Fruit fly (Drosophila melanogaster): Measurements from ENCODE around the gene Mat89Ba.
A peak's percentile ranks its signal among the peaks of the same experiment; 100 is the strongest.

The Mat89Ba gene

DNA sequence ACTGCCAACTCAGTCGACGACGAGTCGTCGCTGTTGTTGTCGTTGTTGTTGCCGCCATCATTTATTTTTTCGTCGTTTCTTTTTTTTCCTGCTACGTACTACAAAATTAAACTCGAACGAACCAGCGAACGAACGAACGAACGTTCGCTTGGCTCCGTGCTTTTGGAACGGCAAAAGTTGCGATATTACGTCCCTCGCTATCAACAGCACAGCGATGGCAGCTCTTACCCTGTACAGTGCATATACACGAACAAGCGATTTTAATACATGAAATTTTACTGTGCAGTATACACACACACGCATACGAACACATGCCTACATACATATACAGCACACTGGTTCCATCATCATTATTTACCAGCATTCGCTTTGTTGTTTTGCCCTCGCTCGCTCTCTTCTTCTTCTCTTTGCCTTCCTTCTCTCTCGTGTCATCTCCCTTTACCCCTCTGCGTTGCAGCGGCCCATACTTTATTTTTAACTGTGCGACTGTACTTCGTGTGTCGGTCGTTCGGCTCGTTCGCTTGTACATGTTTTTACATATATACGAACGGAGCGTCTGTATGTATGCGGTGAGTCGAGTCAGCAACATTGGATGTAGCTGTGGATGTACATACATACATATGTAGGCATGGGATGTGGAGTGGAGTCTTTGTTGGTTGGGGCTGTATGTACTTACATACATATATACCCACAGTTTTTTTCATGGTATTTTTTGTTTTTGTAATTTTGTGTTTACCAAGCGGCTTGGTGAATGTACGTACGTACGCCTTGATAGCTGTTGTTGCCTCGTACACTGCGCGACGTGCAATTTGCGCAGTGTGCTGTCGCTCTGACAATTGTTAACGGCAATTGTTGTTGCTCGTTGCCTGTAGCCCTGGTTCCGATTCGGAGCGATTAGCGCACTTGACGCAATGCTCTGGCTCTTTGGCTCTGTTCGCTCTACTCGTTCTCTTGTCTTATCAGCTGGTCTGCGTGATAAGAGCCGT, 22.1 kb downstream of the Mat89Ba start (continued):
- no peak for TF ChIP-seq CG6689 (GFP tag; IDR thresholded peaks at IDR 0.05)
- TF ChIP-seq ems (GFP tag; optimal IDR thresholded peaks at IDR 0.05) = peak; percentile 22
- TF ChIP-seq CG9932 (GFP tag; IDR thresholded peaks at IDR 0.05) = no peak
- peak; percentile 95 for TF ChIP-seq pros (GFP tag; optimal IDR thresholded peaks at IDR 0.05)
- peak; percentile 79 for TF ChIP-seq B-H2 (GFP tag; optimal IDR thresholded peaks at IDR 0.05)
- peak; percentile 3 for TF ChIP-seq Oli (tag; optimal IDR thresholded peaks at IDR 0.05)
- peak; percentile 60 for TF ChIP-seq phol (tag; optimal IDR thresholded peaks at IDR 0.05)
- no peak for TF ChIP-seq knrl (GFP tag; IDR thresholded peaks at IDR 0.05; ENCODE audit: partially characterized antibody)
- TF ChIP-seq MBD-R2 (GFP tag; IDR thresholded peaks at IDR 0.05) = no peak
- TF ChIP-seq ssp (GFP tag; IDR thresholded peaks at IDR 0.05) = no peak
- TF ChIP-seq CG6272 (GFP tag; IDR thresholded peaks at IDR 0.05) = no peak
- no peak for TF ChIP-seq Ets65A (GFP tag)
- no peak for TF ChIP-seq lov (optimal IDR thresholded peaks at IDR 0.05)
- TF ChIP-seq lov (GFP tag; IDR thresholded peaks at IDR 0.05) = no peak
- TF ChIP-seq CG5953 (GFP tag; IDR thresholded peaks at IDR 0.05) = no peak
- TF ChIP-seq kah (GFP tag; optimal IDR thresholded peaks at IDR 0.05) = no peak
- peak; percentile 99 for TF ChIP-seq CG10543 (GFP tag; optimal IDR thresholded peaks at IDR 0.05)
- peak; percentile 40 for TF ChIP-seq bab2 (GFP tag; optimal IDR thresholded peaks at IDR 0.05)
- TF ChIP-seq CG3065 (GFP tag; optimal IDR thresholded peaks at IDR 0.05) = no peak
- TF ChIP-seq CG4360 (GFP tag; IDR thresholded peaks at IDR 0.05) = no peak
- TF ChIP-seq ind (GFP tag; optimal IDR thresholded peaks at IDR 0.05) = peak; percentile 31
- TF ChIP-seq HmgD (GFP tag; optimal IDR thresholded peaks at IDR 0.05) = peak; percentile 19
- no peak for TF ChIP-seq Spps (tag; optimal IDR thresholded peaks at IDR 0.05)
- TF ChIP-seq Nf-YC (tag; optimal IDR thresholded peaks at IDR 0.05) = peak; percentile 67
- no peak for TF ChIP-seq dati (GFP tag; IDR thresholded peaks at IDR 0.05)
- peak; percentile 57 for TF ChIP-seq CG2678 (tag; optimal IDR thresholded peaks at IDR 0.05)
- no peak for TF ChIP-seq eve (GFP tag; optimal IDR thresholded peaks at IDR 0.05)
- no peak for TF ChIP-seq CG14050 (GFP tag; IDR thresholded peaks at IDR 0.05)
- TF ChIP-seq C15 (GFP tag; IDR thresholded peaks at IDR 0.05) = no peak
- no peak for TF ChIP-seq CG11560 (tag; IDR thresholded peaks at IDR 0.05)
- no peak for TF ChIP-seq mld (GFP tag; IDR thresholded peaks at IDR 0.05; ENCODE audit: partially characterized antibody)
- TF ChIP-seq dm (GFP tag; optimal IDR thresholded peaks at IDR 0.05) = peak; percentile 48
- TF ChIP-seq YL-1 (GFP tag; optimal IDR thresholded peaks at IDR 0.05) = no peak
- peak; percentile 41 for TF ChIP-seq wek (GFP tag; optimal IDR thresholded peaks at IDR 0.05)
- no peak for TF ChIP-seq CG4424 (GFP tag; optimal IDR thresholded peaks at IDR 0.05)
- TF ChIP-seq Camta (GFP tag; optimal IDR thresholded peaks at IDR 0.05) = no peak
- TF ChIP-seq CG11695 (GFP tag; IDR thresholded peaks at IDR 0.05) = no peak
- TF ChIP-seq shn (GFP tag; optimal IDR thresholded peaks at IDR 0.05) = peak; percentile 34
- TF ChIP-seq CTCF (GFP tag; optimal IDR thresholded peaks at IDR 0.05) = no peak
- TF ChIP-seq CG15479 (GFP tag; optimal IDR thresholded peaks at IDR 0.05) = peak; percentile 100
- TF ChIP-seq Chrac-16 (GFP tag; optimal IDR thresholded peaks at IDR 0.05) = peak; percentile 10
- TF ChIP-seq dmrt99B (tag; optimal IDR thresholded peaks at IDR 0.05) = peak; percentile 23
- no peak for TF ChIP-seq sr (GFP tag; IDR thresholded peaks at IDR 0.05)
- TF ChIP-seq stc (GFP tag; IDR thresholded peaks at IDR 0.05) = no peak
- no peak for TF ChIP-seq seq (GFP tag; IDR thresholded peaks at IDR 0.05)
- TF ChIP-seq CG12071 (GFP tag; optimal IDR thresholded peaks at IDR 0.05) = peak; percentile 41
- TF ChIP-seq CG13424 (tag; optimal IDR thresholded peaks at IDR 0.05) = peak; percentile 37
- TF ChIP-seq MTF-1 (GFP tag; optimal IDR thresholded peaks at IDR 0.05; ENCODE audit: borderline replicate concordance) = peak; percentile 5
- TF ChIP-seq Usf (GFP tag; optimal IDR thresholded peaks at IDR 0.05) = no peak
- no peak for TF ChIP-seq aop (GFP tag; IDR thresholded peaks at IDR 0.05)
- peak; percentile 23 for TF ChIP-seq gem (tag; optimal IDR thresholded peaks at IDR 0.05)
